Fruit fly (Drosophila melanogaster): ENCODE measurements around the gene Kcmf1.
A peak's percentile ranks its signal among the peaks of the same experiment; 100 is the strongest.

Gene Kcmf1

dm6 chr3R:8979850-8980775 is 34.6 kb downstream of the Kcmf1 start:
- TF ChIP-seq CG1620 (GFP tag; optimal IDR thresholded peaks at IDR 0.05) (no peak), kay (GFP tag; ENCODE audit: borderline replicate concordance) (no peak), pad (GFP tag; optimal IDR thresholded peaks at IDR 0.05) (no peak), toe (GFP tag; optimal IDR thresholded peaks at IDR 0.05) (peak; percentile 28), CG12768 (GFP tag; optimal IDR thresholded peaks at IDR 0.05) (peak; percentile 39), bab1 (GFP tag; optimal IDR thresholded peaks at IDR 0.05) (no peak), tj (GFP tag; optimal IDR thresholded peaks at IDR 0.05) (no peak), CG5204 (GFP tag; optimal IDR thresholded peaks at IDR 0.05) (no peak), ovo (GFP tag; optimal IDR thresholded peaks at IDR 0.05) (no peak), Hr96 (GFP tag; optimal IDR thresholded peaks at IDR 0.05) (no peak), CG11617 (GFP tag; optimal IDR thresholded peaks at IDR 0.05) (no peak), Crg-1 (GFP tag; optimal IDR thresholded peaks at IDR 0.05) (no peak), Mnt (GFP tag; optimal IDR thresholded peaks at IDR 0.05) (no peak)

- TF ChIP-seq Mnt (GFP tag; optimal IDR thresholded peaks at IDR 0.05) (no peak), CG7101 (tag; optimal IDR thresholded peaks at IDR 0.05) (no peak), kay (GFP tag; ENCODE audit: borderline replicate concordance) (no peak), cic (GFP tag; optimal IDR thresholded peaks at IDR 0.05) (no peak), Hr96 (GFP tag; optimal IDR thresholded peaks at IDR 0.05) (no peak), Crg-1 (GFP tag; optimal IDR thresholded peaks at IDR 0.05) (no peak), Clk (GFP tag; optimal IDR thresholded peaks at IDR 0.05) (no peak), CG33017 (tag; optimal IDR thresholded peaks at IDR 0.05) (no peak), bab1 (GFP tag; optimal IDR thresholded peaks at IDR 0.05) (no peak)
These were observed 35.9 kb downstream of the Kcmf1 start for dm6 chr3R:8978768-8979167.

DNA sequence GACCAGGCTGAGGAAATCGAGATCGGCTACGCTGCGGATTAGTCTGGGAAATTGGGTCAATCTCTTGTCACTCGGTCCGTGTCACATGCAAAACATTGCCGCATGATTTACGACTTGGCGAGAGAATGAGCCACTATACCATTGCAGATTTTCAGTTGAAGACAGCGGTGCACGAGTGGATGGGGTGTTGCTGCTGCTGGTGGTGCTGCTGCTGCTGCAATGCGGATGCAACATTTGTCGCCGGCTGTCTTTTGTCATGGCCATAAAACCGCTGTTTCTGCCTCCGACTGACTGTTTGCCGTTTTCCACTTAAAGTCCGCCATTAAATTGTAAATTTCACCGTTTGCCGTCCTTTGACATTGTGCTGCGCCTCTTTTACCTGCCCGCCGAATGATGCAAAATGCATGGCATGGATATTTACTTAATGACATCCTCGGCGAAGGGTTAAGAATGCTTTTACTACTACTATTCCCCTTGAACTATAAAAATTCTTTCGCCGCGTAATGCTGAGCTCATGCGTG is 38.6 kb downstream of the Kcmf1 start:
- TF ChIP-seq CG7045 (GFP tag; optimal IDR thresholded peaks at IDR 0.05), result no peak
- TF ChIP-seq toe (GFP tag; optimal IDR thresholded peaks at IDR 0.05), result no peak
- TF ChIP-seq cnc (optimal IDR thresholded peaks at IDR 0.05), result no peak
- no peak for TF ChIP-seq Hr96 (GFP tag; optimal IDR thresholded peaks at IDR 0.05)
- TF ChIP-seq ovo (GFP tag; optimal IDR thresholded peaks at IDR 0.05), result no peak
- TF ChIP-seq bab1 (GFP tag; optimal IDR thresholded peaks at IDR 0.05), result no peak
- TF ChIP-seq CG5204 (GFP tag; optimal IDR thresholded peaks at IDR 0.05), result no peak
- TF ChIP-seq CG33017 (tag; optimal IDR thresholded peaks at IDR 0.05), result no peak
- TF ChIP-seq kay (GFP tag; ENCODE audit: borderline replicate concordance), result no peak
- TF ChIP-seq cic (GFP tag; optimal IDR thresholded peaks at IDR 0.05), result no peak
- TF ChIP-seq CG11617 (GFP tag; optimal IDR thresholded peaks at IDR 0.05), result no peak
- TF ChIP-seq Crg-1 (GFP tag; optimal IDR thresholded peaks at IDR 0.05), result no peak
- TF ChIP-seq Mnt (GFP tag; optimal IDR thresholded peaks at IDR 0.05), result no peak
- TF ChIP-seq tj (GFP tag; optimal IDR thresholded peaks at IDR 0.05), result no peak
- TF ChIP-seq CG1620 (GFP tag; optimal IDR thresholded peaks at IDR 0.05), result no peak

DNA sequence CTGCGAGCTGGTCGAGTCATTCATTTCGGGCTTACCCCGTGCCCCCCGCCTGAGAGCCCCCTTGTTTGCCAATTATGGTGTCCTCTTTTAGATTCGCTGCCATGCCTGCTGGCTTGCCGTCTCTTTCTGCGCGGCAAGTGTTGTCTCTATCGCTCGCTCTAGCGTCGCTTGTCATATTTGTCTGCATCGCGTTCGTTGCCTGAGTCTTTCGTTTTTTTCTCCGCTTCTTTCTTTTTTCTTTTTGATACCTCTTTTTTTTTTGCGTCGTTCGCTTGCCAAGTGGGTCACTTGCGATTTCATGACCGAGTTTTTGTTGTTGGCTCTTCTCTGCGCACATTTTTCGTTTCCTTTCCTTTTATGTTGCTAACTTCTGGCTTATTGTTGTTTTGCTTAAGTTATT is 42.9 kb downstream of the Kcmf1 start:
- TF ChIP-seq Mnt (GFP tag; optimal IDR thresholded peaks at IDR 0.05) (no peak), bab1 (GFP tag; optimal IDR thresholded peaks at IDR 0.05) (no peak), CG11617 (GFP tag; optimal IDR thresholded peaks at IDR 0.05) (no peak), CG7045 (GFP tag; optimal IDR thresholded peaks at IDR 0.05) (no peak), CG12768 (GFP tag; optimal IDR thresholded peaks at IDR 0.05) (no peak), ovo (GFP tag; optimal IDR thresholded peaks at IDR 0.05) (no peak), CG5204 (GFP tag; optimal IDR thresholded peaks at IDR 0.05) (no peak), Hr96 (GFP tag; optimal IDR thresholded peaks at IDR 0.05) (no peak), CG1620 (GFP tag; optimal IDR thresholded peaks at IDR 0.05) (no peak), cnc (optimal IDR thresholded peaks at IDR 0.05) (no peak), CG14711 (tag; optimal IDR thresholded peaks at IDR 0.05) (no peak), kay (GFP tag; ENCODE audit: borderline replicate concordance) (no peak), toe (GFP tag; optimal IDR thresholded peaks at IDR 0.05) (no peak), Crg-1 (GFP tag; optimal IDR thresholded peaks at IDR 0.05) (no peak), cic (GFP tag; optimal IDR thresholded peaks at IDR 0.05) (no peak), pad (GFP tag; optimal IDR thresholded peaks at IDR 0.05) (no peak), CG7101 (tag; optimal IDR thresholded peaks at IDR 0.05) (no peak), CG33017 (tag; optimal IDR thresholded peaks at IDR 0.05) (no peak)

- TF ChIP-seq bab1 (GFP tag; optimal IDR thresholded peaks at IDR 0.05) (no peak), kay (GFP tag; ENCODE audit: borderline replicate concordance) (no peak), CG14711 (tag; optimal IDR thresholded peaks at IDR 0.05) (no peak), CG11617 (GFP tag; optimal IDR thresholded peaks at IDR 0.05) (no peak)
These were observed 44.0 kb downstream of the Kcmf1 start for dm6 chr3R:8970707-8971106.

DNA sequence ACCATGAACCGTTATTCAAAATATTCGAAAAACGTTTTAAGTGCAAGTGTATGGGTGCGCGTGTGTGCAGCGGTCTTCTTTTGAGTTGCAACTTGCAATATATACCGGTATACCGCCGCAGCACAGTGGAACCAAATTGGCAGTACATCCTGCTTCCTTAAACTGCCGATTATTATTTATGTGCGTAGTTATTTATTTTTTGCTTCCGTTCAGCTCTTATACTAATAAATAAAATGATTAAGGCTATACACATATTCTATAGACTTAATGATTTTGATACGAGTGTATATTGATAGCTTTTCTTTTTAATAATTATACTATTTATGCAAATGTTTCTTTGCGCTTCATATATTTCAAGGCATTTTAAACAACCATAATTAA is 44.8 kb downstream of the Kcmf1 start:
- TF ChIP-seq kay (GFP tag; ENCODE audit: borderline replicate concordance) (no peak), cic (GFP tag; optimal IDR thresholded peaks at IDR 0.05) (no peak), CG14711 (tag; optimal IDR thresholded peaks at IDR 0.05) (no peak), tj (GFP tag; optimal IDR thresholded peaks at IDR 0.05) (no peak), pad (GFP tag; optimal IDR thresholded peaks at IDR 0.05) (no peak), bab1 (GFP tag; optimal IDR thresholded peaks at IDR 0.05) (no peak), CG1620 (GFP tag; optimal IDR thresholded peaks at IDR 0.05) (no peak), cnc (optimal IDR thresholded peaks at IDR 0.05) (no peak), CG12768 (GFP tag; optimal IDR thresholded peaks at IDR 0.05) (no peak), CG5204 (GFP tag; optimal IDR thresholded peaks at IDR 0.05) (no peak), CG7101 (tag; optimal IDR thresholded peaks at IDR 0.05) (no peak)
